Worm (Caenorhabditis elegans) whole organism, midembryonic: ENCODE results near the gene exc-6.

ENCODE experiments used
- T22C8.4 ChIP-seq: fragments of 200-800 bp; sonication (Bioruptor generic); IDR thresholded peaks from 2 replicates; pipeline ENCODE4 v1.3.6; 2022; ENCODE audit warnings: missing genetic modification characterization, missing compliant biosample characterization
- cog-1 ChIP-seq: sonication (generic microtip); optimal IDR thresholded peaks from 2 replicates; lab custom pipeline; 2016; ENCODE audit warnings: missing genetic modification characterization, missing compliant biosample characterization
- flt-1 ChIP-seq: fragments of 200-800 bp; sonication (Bioruptor generic); IDR thresholded peaks from 2 replicates; pipeline ENCODE4 v1.3.6; 2022; ENCODE audit warnings: missing genetic modification characterization, missing compliant biosample characterization
- klf-2 ChIP-seq: fragments of 200-800 bp; sonication (Bioruptor generic); conservative IDR thresholded peaks from 2 replicates; pipeline ENCODE4 v1.3.6; 2022; ENCODE audit warnings: missing genetic modification reagents, missing genetic modification characterization, missing compliant biosample characterization
- med-1 ChIP-seq: sonication (generic microtip); optimal IDR thresholded peaks from 2 replicates; lab custom pipeline; 2017; ENCODE audit warnings: missing genetic modification characterization, mild to moderate bottlenecking, missing compliant biosample characterization, antibody characterized with exemption, missing genetic modification reagents; ENCODE audit not compliant: insufficient read depth
- ref-1 ChIP-seq: fragments of 200-800 bp; sonication (Bioruptor generic); conservative IDR thresholded peaks from 2 replicates; pipeline ENCODE4 v1.3.6; 2022; ENCODE audit warnings: missing genetic modification reagents, missing genetic modification characterization, missing compliant biosample characterization
- tab-1 ChIP-seq: fragments of 200-800 bp; sonication (Bioruptor generic); IDR thresholded peaks from 2 replicates; pipeline ENCODE4 v1.3.6; 2022; ENCODE audit warnings: missing genetic modification characterization, missing compliant biosample characterization
- ztf-23 ChIP-seq: fragments of 200-800 bp; sonication (Bioruptor generic); IDR thresholded peaks from 2 replicates; pipeline ENCODE4 v1.3.6; 2022; ENCODE audit warnings: missing genetic modification reagents, missing genetic modification characterization, missing compliant biosample characterization
- ztf-29 ChIP-seq: fragments of 200-800 bp; sonication (Bioruptor generic); IDR thresholded peaks from 2 replicates; pipeline ENCODE4 v1.3.6; 2022; ENCODE audit warnings: missing genetic modification reagents, missing genetic modification characterization, missing compliant biosample characterization

The exc-6 gene

ce11 chrIII:1084971-1085370, 18.0 kb upstream of the exc-6 start:
- TF ChIP-seq ref-1 (GFP tag; lab: Robert Waterston, UW) (no peak), cog-1 (tag; lab: Kevin White, UChicago) (no peak), T22C8.4 (GFP tag; lab: Robert Waterston, UW) (peak; percentile 69)

- TF ChIP-seq klf-2 (GFP tag; lab: Robert Waterston, UW) (no peak), T22C8.4 (GFP tag; lab: Robert Waterston, UW) (0 out of 2 replicates have a peak, but pooled peaks have one; percentile 18)
Measured at ce11 chrIII:1094391-1094790, 8.6 kb upstream of the exc-6 start.

ce11 chrIII:1099523-1099922, 3.5 kb upstream of the exc-6 start:
- no peak for TF ChIP-seq ztf-29 (GFP tag; lab: Robert Waterston, UW)
- TF ChIP-seq tab-1 (GFP tag; lab: Robert Waterston, UW): no peak
- no peak for TF ChIP-seq ref-1 (GFP tag; lab: Robert Waterston, UW)
- TF ChIP-seq T22C8.4 (GFP tag; lab: Robert Waterston, UW): no peak
- TF ChIP-seq med-1: no peak
- no peak for TF ChIP-seq ztf-23
- no peak for TF ChIP-seq klf-2 (GFP tag; lab: Robert Waterston, UW)
- no peak for TF ChIP-seq cog-1 (tag; lab: Kevin White, UChicago)
- no peak for TF ChIP-seq flt-1 (GFP tag; lab: Robert Waterston, UW)

- no peak for TF ChIP-seq cog-1 (tag; lab: Kevin White, UChicago)
- no peak for TF ChIP-seq ref-1 (GFP tag; lab: Robert Waterston, UW)
- TF ChIP-seq T22C8.4 (GFP tag; lab: Robert Waterston, UW): no peak
- TF ChIP-seq med-1: no peak
- TF ChIP-seq tab-1 (GFP tag; lab: Robert Waterston, UW): no peak
- no peak for TF ChIP-seq klf-2 (GFP tag; lab: Robert Waterston, UW)
- no peak for TF ChIP-seq ztf-23
- no peak for TF ChIP-seq ztf-29 (GFP tag; lab: Robert Waterston, UW)
- TF ChIP-seq flt-1 (GFP tag; lab: Robert Waterston, UW): no peak
Measured at ce11 chrIII:1115793-1116516, 12.9 kb downstream of the exc-6 start, which contains the start of the genes F58B6.1 and acsd-1. F58B6.1 (minus strand) TSS chrIII:1115925. acsd-1 (plus strand) TSS chrIII:1116466.

- TF ChIP-seq tab-1 (GFP tag; lab: Robert Waterston, UW) (peak; percentile 81; the same call in 1 of the 2 replicates), ref-1 (GFP tag; lab: Robert Waterston, UW) (0 out of 2 replicates have a peak, but pooled peaks have one; percentile 63), cog-1 (tag; lab: Kevin White, UChicago) (peak; percentile 6), klf-2 (GFP tag; lab: Robert Waterston, UW) (0 out of 2 replicates have a peak, but pooled peaks have one; percentile 53), ztf-23 (peak; percentile 87), T22C8.4 (GFP tag; lab: Robert Waterston, UW) (0 out of 2 replicates have a peak, but pooled peaks have one; percentile 20), med-1 (no peak), flt-1 (GFP tag; lab: Robert Waterston, UW) (peak; percentile 85), ztf-29 (GFP tag; lab: Robert Waterston, UW) (peak; percentile 65; the same call in 1 of the 2 replicates)
Measured at ce11 chrIII:1122239-1122638, 19.2 kb downstream of the exc-6 start.

ce11 chrIII:1125494-1125893, 22.5 kb downstream of the exc-6 start:
- TF ChIP-seq ztf-23: no peak
- TF ChIP-seq tab-1 (GFP tag; lab: Robert Waterston, UW): no peak
- no peak for TF ChIP-seq ref-1 (GFP tag; lab: Robert Waterston, UW)
- TF ChIP-seq klf-2 (GFP tag; lab: Robert Waterston, UW): no peak
- TF ChIP-seq T22C8.4 (GFP tag; lab: Robert Waterston, UW): peak; percentile 50; the same call in 1 of the 2 replicates

ce11 chrIII:1131532-1131931, 28.5 kb downstream of the exc-6 start:
- no peak for TF ChIP-seq tab-1 (GFP tag; lab: Robert Waterston, UW)
- TF ChIP-seq klf-2 (GFP tag; lab: Robert Waterston, UW): no peak
- no peak for TF ChIP-seq cog-1 (tag; lab: Kevin White, UChicago)
- no peak for TF ChIP-seq ztf-23
- no peak for TF ChIP-seq ref-1 (GFP tag; lab: Robert Waterston, UW)
- no peak for TF ChIP-seq T22C8.4 (GFP tag; lab: Robert Waterston, UW)
- no peak for TF ChIP-seq med-1
- TF ChIP-seq ztf-29 (GFP tag; lab: Robert Waterston, UW): no peak
- no peak for TF ChIP-seq flt-1 (GFP tag; lab: Robert Waterston, UW)

- TF ChIP-seq T22C8.4 (GFP tag; lab: Robert Waterston, UW): no peak
- no peak for TF ChIP-seq ztf-23
- TF ChIP-seq klf-2 (GFP tag; lab: Robert Waterston, UW): no peak
- no peak for TF ChIP-seq med-1
- no peak for TF ChIP-seq ref-1 (GFP tag; lab: Robert Waterston, UW)
- no peak for TF ChIP-seq cog-1 (tag; lab: Kevin White, UChicago)
- TF ChIP-seq flt-1 (GFP tag; lab: Robert Waterston, UW): no peak
- TF ChIP-seq ztf-29 (GFP tag; lab: Robert Waterston, UW): no peak
- no peak for TF ChIP-seq tab-1 (GFP tag; lab: Robert Waterston, UW)
Measured at ce11 chrIII:1135925-1136324, 32.9 kb downstream of the exc-6 start, which contains the start of gene lgc-46. lgc-46 (minus strand) TSS chrIII:1136025.

ce11 chrIII:1136827-1137378, 33.9 kb downstream of the exc-6 start:
- TF ChIP-seq med-1 (no peak), flt-1 (GFP tag; lab: Robert Waterston, UW) (no peak), T22C8.4 (GFP tag; lab: Robert Waterston, UW) (no peak), cog-1 (tag; lab: Kevin White, UChicago) (no peak), ref-1 (GFP tag; lab: Robert Waterston, UW) (no peak), ztf-29 (GFP tag; lab: Robert Waterston, UW) (no peak)
